Worm (Caenorhabditis elegans) whole organism, early embryonic: Measurements from ENCODE around the gene acl-7.
A peak's percentile ranks its signal among the peaks of the same experiment; 100 is the strongest.

ENCODE experiments used
- B0310.2 ChIP-seq: sonication (generic microtip); optimal IDR thresholded peaks from 2 replicates; lab custom pipeline; 2016; ENCODE audit warnings: mild to moderate bottlenecking, missing genetic modification characterization, missing compliant biosample characterization
- F13C5.2 ChIP-seq: sonication (generic microtip); optimal IDR thresholded peaks from 2 replicates; lab custom pipeline; 2017; ENCODE audit warnings: mild to moderate bottlenecking, missing genetic modification characterization, inconsistent platforms, missing compliant biosample characterization
- aly-1 ChIP-seq: sonication (generic microtip); optimal IDR thresholded peaks from 2 replicates; lab custom pipeline; 2016; ENCODE audit warnings: missing genetic modification characterization, missing compliant biosample characterization
- ama-1 ChIP-seq: fragments of 150-350 bp; optimal IDR thresholded peaks from 2 replicates; lab custom pipeline; 2014
- ceh-13 ChIP-seq: fragments of 200-800 bp; sonication (Bioruptor generic); optimal IDR thresholded peaks from 2 replicates; lab custom pipeline; 2018; ENCODE audit warnings: mild to moderate bottlenecking, missing genetic modification characterization, missing compliant biosample characterization
- ceh-36 ChIP-seq: sonication (generic microtip); optimal IDR thresholded peaks from 2 replicates; lab custom pipeline; 2016; ENCODE audit warnings: missing genetic modification characterization, inconsistent platforms, missing compliant biosample characterization
- ets-7 ChIP-seq: sonication (generic microtip); optimal IDR thresholded peaks from 2 replicates; lab custom pipeline; 2016; ENCODE audit warnings: missing genotype, missing genetic modification characterization, missing compliant biosample characterization
- flt-1 ChIP-seq: fragments of 200-800 bp; sonication (Bioruptor generic); IDR thresholded peaks from 2 replicates; pipeline ENCODE4 v1.3.6; 2022; ENCODE audit warnings: missing genetic modification characterization, missing compliant biosample characterization
- hmbx-1 ChIP-seq: sonication (generic microtip); optimal IDR thresholded peaks from 2 replicates; lab custom pipeline; 2016; ENCODE audit warnings: mild to moderate bottlenecking, missing genetic modification characterization, missing compliant biosample characterization
- hmg-4 ChIP-seq: fragments of 200-800 bp; sonication (Bioruptor generic); optimal IDR thresholded peaks from 2 replicates; lab custom pipeline; 2018; ENCODE audit warnings: mild to moderate bottlenecking, missing genetic modification characterization, missing compliant biosample characterization
- hnd-1 ChIP-seq: sonication (generic microtip); optimal IDR thresholded peaks from 2 replicates; lab custom pipeline; 2016; ENCODE audit warnings: missing genetic modification characterization, missing compliant biosample characterization
- pes-1 ChIP-seq: fragments of 200-800 bp; sonication (Bioruptor generic); IDR thresholded peaks from 2 replicates; pipeline ENCODE4 v1.3.6; 2022; ENCODE audit warnings: missing genetic modification reagents, missing genetic modification characterization, missing compliant biosample characterization
- scrt-1 ChIP-seq: fragments of 200-800 bp; sonication (Bioruptor generic); IDR thresholded peaks from 2 replicates; pipeline ENCODE4 v1.3.6; 2022; ENCODE audit warnings: missing genetic modification characterization, missing compliant biosample characterization
- sea-1 ChIP-seq: fragments of 200-800 bp; sonication (Bioruptor generic); conservative IDR thresholded peaks from 2 replicates; pipeline ENCODE4 v1.3.6; 2022; ENCODE audit warnings: missing genetic modification characterization, missing compliant biosample characterization
- tbx-11 ChIP-seq: fragments of 200-800 bp; sonication (Bioruptor generic); IDR thresholded peaks from 2 replicates; pipeline ENCODE4 v1.3.6; 2022; ENCODE audit warnings: missing genetic modification characterization, missing compliant biosample characterization
- tbx-37 ChIP-seq: fragments of 200-800 bp; sonication (Bioruptor generic); conservative IDR thresholded peaks from 2 replicates; pipeline ENCODE4 v1.3.6; 2022; ENCODE audit warnings: missing genetic modification reagents, missing genetic modification characterization, missing compliant biosample characterization
- tra-4 ChIP-seq: sonication (generic microtip); optimal IDR thresholded peaks from 2 replicates; lab custom pipeline; 2017; ENCODE audit warnings: missing genetic modification characterization, missing compliant biosample characterization

Gene acl-7

DNA sequence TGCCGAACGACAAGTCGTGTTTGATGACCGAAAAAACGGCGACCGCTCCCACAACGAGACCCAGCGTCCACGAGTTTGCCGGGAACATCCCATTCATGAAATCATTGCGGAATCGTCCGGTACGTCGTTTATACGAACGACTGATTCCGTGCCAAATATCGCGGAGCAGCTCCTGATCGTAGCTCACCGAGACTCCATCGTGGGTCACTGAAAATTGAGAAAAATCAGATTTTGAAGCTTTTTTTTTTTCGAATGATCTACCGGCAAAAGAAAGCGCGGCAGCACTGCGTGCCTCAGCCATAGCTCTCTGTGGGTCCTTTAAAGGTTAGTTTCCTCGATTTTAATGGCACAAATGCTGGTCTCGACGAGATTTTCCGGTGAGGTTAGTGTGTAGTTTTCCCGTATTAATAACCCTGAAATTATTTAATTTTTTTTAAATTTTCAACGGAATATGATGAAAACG, 20.2 kb downstream of the acl-7 start, which contains the start of gene cpt-1:
cpt-1 (minus strand) TSS at position 413 of the 463 bp plus-strand sequence.
- no peak for TF ChIP-seq aly-1

DNA sequence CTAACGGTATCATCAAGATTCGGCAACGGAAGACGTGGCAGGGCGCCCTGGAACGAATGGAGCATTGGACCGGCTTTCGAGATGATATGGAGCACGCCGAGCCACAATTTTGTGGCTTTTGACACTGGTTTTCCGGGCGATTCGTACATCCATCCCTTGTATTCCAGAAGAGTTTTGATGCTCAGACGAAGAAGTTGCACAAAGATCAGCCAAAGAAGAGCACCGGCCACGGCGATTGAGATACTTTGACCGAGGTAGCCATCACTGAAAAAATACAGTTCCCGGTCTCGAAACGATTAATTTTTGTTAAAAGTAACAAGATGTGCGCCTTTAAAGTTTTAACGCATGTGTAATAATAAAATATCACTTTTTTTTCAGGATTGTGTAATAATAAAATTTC, 21.1 kb downstream of the acl-7 start:
- no peak for TF ChIP-seq pes-1 (GFP tag; lab: Robert Waterston, UW)
- TF ChIP-seq aly-1: no peak
- TF ChIP-seq flt-1 (GFP tag; lab: Robert Waterston, UW): no peak
- no peak for TF ChIP-seq ets-7 (tag; lab: Kevin White, UChicago)
- no peak for TF ChIP-seq tbx-11 (GFP tag; lab: Robert Waterston, UW)
- TF ChIP-seq sea-1 (GFP tag; lab: Robert Waterston, UW): no peak
- TF ChIP-seq hmbx-1 (tag; lab: Kevin White, UChicago): no peak
- no peak for TF ChIP-seq F13C5.2 (tag; lab: Kevin White, UChicago)
- no peak for TF ChIP-seq ceh-36 (tag; lab: Kevin White, UChicago)
- no peak for TF ChIP-seq hmg-4
- no peak for TF ChIP-seq ama-1 (lab: Kevin White, UChicago)
- no peak for TF ChIP-seq tra-4 (tag; lab: Kevin White, UChicago)
- TF ChIP-seq tbx-37 (GFP tag; lab: Robert Waterston, UW): no peak
- TF ChIP-seq B0310.2 (tag; lab: Kevin White, UChicago): no peak
- no peak for TF ChIP-seq scrt-1 (GFP tag; lab: Robert Waterston, UW)
- no peak for TF ChIP-seq ceh-13
- no peak for TF ChIP-seq hnd-1 (tag; lab: Kevin White, UChicago)

DNA sequence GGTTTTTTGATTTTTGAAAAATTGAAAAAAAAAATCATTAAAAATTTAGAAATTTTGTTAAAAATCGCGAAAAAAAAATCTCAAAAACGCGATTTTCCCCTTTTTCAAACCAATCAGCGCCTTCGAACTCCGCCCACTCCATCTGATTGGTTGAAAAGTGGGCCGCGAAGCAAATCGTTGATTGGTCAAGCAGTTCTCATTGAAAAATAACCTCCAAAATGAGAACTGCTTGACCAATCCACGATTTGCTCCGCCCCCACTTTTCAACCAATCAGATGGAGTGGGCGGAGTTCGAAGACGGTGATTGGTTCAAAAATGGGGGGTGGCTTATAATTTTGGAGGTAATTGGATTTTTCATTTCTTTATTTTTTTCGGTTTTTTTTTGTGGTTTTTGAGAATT, 25.9 kb downstream of the acl-7 start:
- TF ChIP-seq hmg-4 (no peak), B0310.2 (tag; lab: Kevin White, UChicago) (no peak), pes-1 (GFP tag; lab: Robert Waterston, UW) (no peak), hnd-1 (tag; lab: Kevin White, UChicago) (no peak), ets-7 (tag; lab: Kevin White, UChicago) (no peak), ama-1 (lab: Kevin White, UChicago) (no peak), tbx-11 (GFP tag; lab: Robert Waterston, UW) (no peak), flt-1 (GFP tag; lab: Robert Waterston, UW) (no peak), tbx-37 (GFP tag; lab: Robert Waterston, UW) (no peak), ceh-36 (tag; lab: Kevin White, UChicago) (no peak)

DNA sequence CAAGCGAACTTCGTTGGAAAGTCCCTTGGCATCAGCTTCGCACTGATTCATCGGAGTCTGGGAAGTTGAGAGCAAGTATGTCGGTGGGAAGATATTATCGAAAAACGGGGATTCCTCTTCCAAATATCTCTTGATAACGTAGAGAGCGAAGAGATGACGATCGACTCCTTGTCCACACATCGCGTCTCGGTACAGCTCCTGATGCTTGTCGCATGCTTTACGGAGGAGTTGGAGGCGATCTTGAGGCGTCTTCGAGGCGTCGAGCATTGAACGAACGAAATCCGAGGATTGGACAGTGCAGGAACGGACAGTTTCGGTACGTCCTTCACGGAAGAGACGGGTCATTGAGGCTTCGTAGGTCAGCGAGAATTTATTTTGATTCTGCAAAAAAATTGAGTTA, 26.8 kb downstream of the acl-7 start:
- TF ChIP-seq tbx-37 (GFP tag; lab: Robert Waterston, UW) (no peak), aly-1 (peak; percentile 49), flt-1 (GFP tag; lab: Robert Waterston, UW) (no peak), tra-4 (tag; lab: Kevin White, UChicago) (no peak), hnd-1 (tag; lab: Kevin White, UChicago) (no peak), pes-1 (GFP tag; lab: Robert Waterston, UW) (no peak)

DNA sequence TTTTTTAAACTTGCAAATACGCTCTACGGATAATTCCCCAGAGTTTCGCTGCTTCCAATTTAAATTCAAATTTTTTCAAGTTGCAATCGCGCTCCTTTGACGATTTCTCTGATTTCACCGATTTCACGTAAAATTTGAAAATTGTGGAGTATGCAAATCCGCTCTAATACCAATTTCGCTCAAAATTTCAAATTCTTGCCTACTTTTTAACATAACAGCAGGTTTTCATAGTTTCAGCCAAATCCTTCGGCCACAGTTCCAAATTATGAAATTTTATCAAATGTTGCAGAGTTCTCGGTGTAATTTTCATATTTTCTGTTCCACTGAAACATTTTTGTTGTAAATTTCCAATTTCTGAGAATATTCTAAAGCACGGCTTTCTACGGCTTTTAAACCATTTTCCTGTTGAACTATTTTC, 28.4 kb downstream of the acl-7 start, which contains the start of gene alkb-7:
alkb-7 (minus strand) TSS at position 323 of the 418 bp plus-strand sequence.
- 0 out of 2 replicates have a peak, but pooled peaks have one; percentile 20 for TF ChIP-seq pes-1 (GFP tag; lab: Robert Waterston, UW)
- TF ChIP-seq scrt-1 (GFP tag; lab: Robert Waterston, UW): no peak
- no peak for TF ChIP-seq flt-1 (GFP tag; lab: Robert Waterston, UW)
- TF ChIP-seq ama-1 (lab: Kevin White, UChicago): peak; percentile 79
- no peak for TF ChIP-seq hnd-1 (tag; lab: Kevin White, UChicago)
- TF ChIP-seq ceh-13: no peak
- no peak for TF ChIP-seq ceh-36 (tag; lab: Kevin White, UChicago)
- no peak for TF ChIP-seq hmbx-1 (tag; lab: Kevin White, UChicago)
- TF ChIP-seq hmg-4: no peak
- TF ChIP-seq F13C5.2 (tag; lab: Kevin White, UChicago): peak; percentile 14
- TF ChIP-seq ets-7 (tag; lab: Kevin White, UChicago): no peak
- TF ChIP-seq sea-1 (GFP tag; lab: Robert Waterston, UW): no peak
- TF ChIP-seq B0310.2 (tag; lab: Kevin White, UChicago): peak; percentile 24
- TF ChIP-seq tbx-11 (GFP tag; lab: Robert Waterston, UW): no peak
- no peak for TF ChIP-seq tbx-37 (GFP tag; lab: Robert Waterston, UW)
- TF ChIP-seq aly-1: no peak
- TF ChIP-seq tra-4 (tag; lab: Kevin White, UChicago): peak; percentile 22

DNA sequence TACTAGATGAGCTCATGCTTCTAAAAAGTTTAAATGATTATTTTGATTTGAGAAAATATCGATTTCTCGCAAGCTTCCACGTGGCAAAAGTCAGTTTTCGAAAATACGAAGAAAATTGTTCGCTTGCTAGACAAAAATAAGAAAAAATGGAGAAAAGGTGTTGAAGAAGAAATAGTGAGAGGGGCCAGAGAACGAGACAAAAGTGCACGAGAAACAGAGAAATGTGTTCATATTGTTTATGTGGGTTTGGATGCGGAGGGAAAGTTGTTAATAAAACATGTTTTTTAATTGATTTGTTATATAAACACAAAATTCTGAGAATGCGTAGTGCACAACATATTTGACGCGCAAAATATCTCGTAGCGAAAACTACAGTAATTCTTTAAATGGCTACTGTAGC, 30.9 kb downstream of the acl-7 start, which contains the start of gene Y46G5A.15:
Y46G5A.15 (minus strand) TSS at position 26 of the 400 bp plus-strand sequence.
- TF ChIP-seq sea-1 (GFP tag; lab: Robert Waterston, UW) (no peak), ets-7 (tag; lab: Kevin White, UChicago) (no peak), flt-1 (GFP tag; lab: Robert Waterston, UW) (no peak), tbx-11 (GFP tag; lab: Robert Waterston, UW) (no peak), hnd-1 (tag; lab: Kevin White, UChicago) (no peak), hmg-4 (no peak), pes-1 (GFP tag; lab: Robert Waterston, UW) (no peak), scrt-1 (GFP tag; lab: Robert Waterston, UW) (no peak), aly-1 (no peak), tra-4 (tag; lab: Kevin White, UChicago) (no peak)

DNA sequence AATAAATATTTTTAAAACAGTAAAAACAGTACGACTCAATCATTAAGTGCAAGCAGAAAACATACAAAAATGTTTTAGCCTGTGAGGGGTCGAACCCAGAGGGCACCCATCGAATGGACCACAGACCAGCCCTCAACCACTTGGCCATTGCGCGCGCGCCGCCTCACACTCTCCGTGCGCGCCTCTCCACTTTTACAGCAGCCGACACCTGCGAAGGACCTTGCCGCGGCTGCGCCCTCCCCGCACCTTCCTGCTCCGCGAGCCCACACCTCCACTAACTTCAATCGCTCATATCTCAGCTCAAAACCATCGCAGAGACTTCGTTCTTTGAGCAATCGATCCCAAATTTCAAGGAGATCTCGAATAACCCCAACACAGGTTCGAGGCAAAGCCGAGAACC, 37.9 kb downstream of the acl-7 start:
- TF ChIP-seq flt-1 (GFP tag; lab: Robert Waterston, UW) (peak; percentile 36; the same call in 1 of the 2 replicates), sea-1 (GFP tag; lab: Robert Waterston, UW) (0 out of 2 replicates have a peak, but pooled peaks have one; percentile 13)

DNA sequence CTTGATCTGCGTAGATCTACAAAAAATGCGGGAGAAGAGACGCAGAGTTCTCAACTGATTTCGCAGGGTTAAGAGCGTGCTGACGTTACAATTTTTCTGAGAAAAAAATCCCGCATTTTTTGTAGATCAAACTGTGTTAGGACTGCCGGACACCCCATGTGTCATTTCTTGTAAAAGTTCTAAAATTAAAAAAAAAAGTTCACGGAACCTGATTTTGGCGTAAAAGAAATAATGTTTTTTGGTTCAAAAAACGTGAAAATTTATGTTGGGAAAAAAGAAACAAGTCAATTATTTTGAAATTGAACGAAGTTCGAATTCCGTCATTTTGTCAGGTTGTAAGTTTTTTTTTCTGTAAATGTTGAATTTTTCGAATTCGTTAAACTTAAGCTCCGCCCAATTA, 39.9 kb downstream of the acl-7 start, which contains the start of gene Y46G5A.34:
Y46G5A.34 (plus strand) TSS at position 301 of the 400 bp plus-strand sequence.
- TF ChIP-seq hmg-4 (no peak), tbx-37 (GFP tag; lab: Robert Waterston, UW) (no peak), tbx-11 (GFP tag; lab: Robert Waterston, UW) (no peak), aly-1 (no peak), hnd-1 (tag; lab: Kevin White, UChicago) (no peak), ama-1 (lab: Kevin White, UChicago) (no peak), sea-1 (GFP tag; lab: Robert Waterston, UW) (no peak), F13C5.2 (tag; lab: Kevin White, UChicago) (no peak), ceh-36 (tag; lab: Kevin White, UChicago) (no peak), ceh-13 (no peak), scrt-1 (GFP tag; lab: Robert Waterston, UW) (no peak), ets-7 (tag; lab: Kevin White, UChicago) (no peak), B0310.2 (tag; lab: Kevin White, UChicago) (no peak), hmbx-1 (tag; lab: Kevin White, UChicago) (no peak), flt-1 (GFP tag; lab: Robert Waterston, UW) (no peak)
